Fruit fly (Drosophila melanogaster) whole organism, wandering third instar larva: ENCODE data around the gene Rab40.

ENCODE experiments used
- Abd-B ChIP-seq: fragments of >200 bp; optimal IDR thresholded peaks from 2 replicates; lab custom pipeline; 2017; ENCODE audit warnings: missing biosample characterization, missing genetic modification characterization
- CG32264 ChIP-seq: fragments of 200-800 bp; sonication (Bioruptor generic); optimal IDR thresholded peaks from 2 replicates; lab custom pipeline; 2016; ENCODE audit warnings: missing biosample characterization, missing genetic modification characterization
- CG9705 ChIP-seq: fragments of 200-800 bp; sonication (Bioruptor generic); optimal IDR thresholded peaks from 2 replicates; lab custom pipeline; 2018; ENCODE audit warnings: missing biosample characterization, mild to moderate bottlenecking, missing genetic modification characterization
- CrebA ChIP-seq: fragments of 200-800 bp; sonication (Bioruptor generic); optimal IDR thresholded peaks from 2 replicates; lab custom pipeline; 2016; ENCODE audit warnings: missing biosample characterization, mild to moderate bottlenecking, missing genetic modification characterization, borderline replicate concordance
- Dfd ChIP-seq: fragments of >200 bp; optimal IDR thresholded peaks from 2 replicates; lab custom pipeline; 2017; ENCODE audit warnings: missing biosample characterization, missing genetic modification characterization
- Dif ChIP-seq: fragments of 200-275, 200-300 bp; sonication (Bioruptor generic); optimal IDR thresholded peaks from 2 replicates; lab custom pipeline; 2018; ENCODE audit warnings: missing biosample characterization, missing genetic modification characterization; ENCODE audit not compliant: partially characterized antibody
- GATAd ChIP-seq: sonication (Bioruptor generic); optimal IDR thresholded peaks from 2 replicates; lab custom pipeline; 2016; ENCODE audit warnings: missing biosample characterization, missing genetic modification characterization
- HLH106 ChIP-seq: fragments of 200-800 bp; optimal IDR thresholded peaks from 3 replicates; lab custom pipeline; 2019; ENCODE audit warnings: missing biosample characterization, mild to moderate bottlenecking, missing genetic modification characterization, moderate library complexity
- Hnf4 ChIP-seq: fragments of 200-800 bp; sonication (Bioruptor generic); optimal IDR thresholded peaks from 2 replicates; lab custom pipeline; 2016; ENCODE audit warnings: missing biosample characterization, mild to moderate bottlenecking, missing genetic modification characterization
- Hr78 ChIP-seq: fragments of >200 bp; optimal IDR thresholded peaks from 2 replicates; lab custom pipeline; 2017; ENCODE audit warnings: missing biosample characterization, missing genetic modification characterization
- Hr83 ChIP-seq: fragments of 200-300 bp; sonication (Bioruptor generic); optimal IDR thresholded peaks from 2 replicates; lab custom pipeline; 2016; ENCODE audit warnings: missing biosample characterization, mild to moderate bottlenecking, missing genetic modification characterization, moderate library complexity; ENCODE audit not compliant: poor library complexity, severe bottlenecking
- Jra ChIP-seq: sonication (Bioruptor generic); optimal IDR thresholded peaks from 2 replicates; lab custom pipeline; 2016; ENCODE audit warnings: missing biosample characterization, missing genetic modification characterization
- Mio ChIP-seq: sonication (Bioruptor generic); optimal IDR thresholded peaks from 2 replicates; lab custom pipeline; 2016; ENCODE audit warnings: missing biosample characterization, missing genetic modification characterization
- Myc ChIP-seq: fragments of >200 bp; optimal IDR thresholded peaks from 2 replicates; lab custom pipeline; 2017
- N ChIP-seq: fragments of >200 bp; optimal IDR thresholded peaks from 2 replicates; lab custom pipeline; 2018; ENCODE audit warnings: missing biosample characterization, missing external identifiers, missing genetic modification characterization
- OdsH ChIP-seq: fragments of 200-800 bp; sonication (Bioruptor generic); optimal IDR thresholded peaks from 2 replicates; lab custom pipeline; 2016; ENCODE audit warnings: missing biosample characterization, mild to moderate bottlenecking, missing genetic modification characterization
- Rel ChIP-seq, 2 experiments: fragments of 200-800 bp; sonication (Bioruptor generic) in 1 of 2; optimal IDR thresholded peaks; 2 replicates in 1 of 2; 3 replicates in 1 of 2; lab custom pipeline; 2016 to 2019; ENCODE audit warnings: mild to moderate bottlenecking in 2 of 2, missing biosample characterization in 2 of 2, missing genetic modification characterization in 2 of 2, moderate library complexity in 1 of 2
- Sp1 ChIP-seq: fragments of 200-800 bp; sonication (Bioruptor generic); optimal IDR thresholded peaks from 3 replicates; lab custom pipeline; 2019; ENCODE audit warnings: missing biosample characterization, mild to moderate bottlenecking, missing genetic modification characterization, moderate library complexity
- Vsx2 ChIP-seq: fragments of 200-300, 225-300 bp; sonication (Bioruptor generic); optimal IDR thresholded peaks from 2 replicates; lab custom pipeline; 2018; ENCODE audit warnings: missing biosample characterization, missing genetic modification characterization; ENCODE audit not compliant: partially characterized antibody
- br ChIP-seq: fragments of 200-800 bp; sonication (Bioruptor generic); optimal IDR thresholded peaks from 2 replicates; lab custom pipeline; 2016; ENCODE audit warnings: missing biosample characterization, missing genetic modification characterization
- brk ChIP-seq: fragments of 200-800 bp; sonication (Bioruptor generic); optimal IDR thresholded peaks from 2 replicates; lab custom pipeline; 2016; ENCODE audit warnings: missing biosample characterization, mild to moderate bottlenecking, missing genetic modification characterization
- dl ChIP-seq, 2 experiments: fragments of 175-275, 200-275 bp in 1 of 2; fragments of 200-275 bp in 1 of 2; sonication (Bioruptor generic); optimal IDR thresholded peaks; lab custom pipeline; 2018; ENCODE audit warnings: mild to moderate bottlenecking in 2 of 2, missing biosample characterization in 2 of 2, missing genetic modification characterization in 2 of 2, moderate library complexity in 2 of 2; ENCODE audit not compliant: partially characterized antibody in 2 of 2, insufficient read depth in 1 of 2
- dmrt93B ChIP-seq: fragments of 200-800 bp; sonication (Bioruptor generic); optimal IDR thresholded peaks from 2 replicates; lab custom pipeline; 2018; ENCODE audit warnings: missing biosample characterization, mild to moderate bottlenecking, missing genetic modification characterization
- dsf ChIP-seq: sonication (Bioruptor generic); optimal IDR thresholded peaks from 2 replicates; lab custom pipeline; 2016; ENCODE audit warnings: missing biosample characterization, missing genetic modification characterization, borderline replicate concordance
- ey ChIP-seq: fragments of 200-800 bp; sonication (Bioruptor generic); optimal IDR thresholded peaks from 2 replicates; lab custom pipeline; 2016; ENCODE audit warnings: missing biosample characterization, missing genetic modification characterization
- foxo ChIP-seq, 2 experiments: fragments of 200-800 bp; sonication (Bioruptor generic); optimal IDR thresholded peaks; 2 replicates in 1 of 2; 3 replicates in 1 of 2; lab custom pipeline; 2016 to 2017; ENCODE audit warnings: missing biosample characterization in 2 of 2, missing genetic modification characterization in 2 of 2
- fru ChIP-seq: fragments of 200-800 bp; sonication (Bioruptor generic); optimal IDR thresholded peaks from 3 replicates; lab custom pipeline; 2016; ENCODE audit warnings: missing biosample characterization, mild to moderate bottlenecking, missing genetic modification characterization
- h ChIP-seq: fragments of 200-800 bp; sonication (Bioruptor generic); optimal IDR thresholded peaks from 3 replicates; lab custom pipeline; 2016; ENCODE audit warnings: missing biosample characterization, mild to moderate bottlenecking, missing genetic modification characterization
- jim ChIP-seq: fragments of 175-275, 200-325 bp; sonication (Bioruptor generic); optimal IDR thresholded peaks from 2 replicates; lab custom pipeline; 2016; ENCODE audit warnings: missing biosample characterization, mild to moderate bottlenecking, missing genetic modification characterization
- lola ChIP-seq: fragments of >200 bp; optimal IDR thresholded peaks from 2 replicates; lab custom pipeline; 2017; ENCODE audit warnings: missing biosample characterization, missing genetic modification characterization
- pan ChIP-seq: fragments of >200 bp; optimal IDR thresholded peaks from 2 replicates; lab custom pipeline; 2017
- psq ChIP-seq: fragments of 200-800 bp; sonication (Bioruptor generic); optimal IDR thresholded peaks from 3 replicates; lab custom pipeline; 2017; ENCODE audit warnings: missing biosample characterization, mild to moderate bottlenecking, missing genetic modification characterization, moderate library complexity
- rgr ChIP-seq: fragments of 200-800 bp; sonication (Bioruptor generic); optimal IDR thresholded peaks from 3 replicates; lab custom pipeline; 2016; ENCODE audit warnings: missing biosample characterization, mild to moderate bottlenecking, missing genetic modification characterization
- sage ChIP-seq: fragments of 200-800 bp; sonication (Bioruptor generic); optimal IDR thresholded peaks from 2 replicates; lab custom pipeline; 2016; ENCODE audit warnings: missing biosample characterization, mild to moderate bottlenecking, missing genetic modification characterization
- sv ChIP-seq: fragments of 200-800 bp; sonication (Bioruptor generic); optimal IDR thresholded peaks from 3 replicates; lab custom pipeline; 2016; ENCODE audit warnings: missing biosample characterization, missing genetic modification characterization
- tai ChIP-seq: sonication (Bioruptor generic); optimal IDR thresholded peaks from 2 replicates; lab custom pipeline; 2016; ENCODE audit warnings: missing biosample characterization, missing genetic modification characterization
- usp ChIP-seq: fragments of >200 bp; optimal IDR thresholded peaks from 2 replicates; lab custom pipeline; 2017; ENCODE audit warnings: missing biosample characterization, missing genetic modification characterization
- woc ChIP-seq: sonication (Bioruptor generic); optimal IDR thresholded peaks from 2 replicates; lab custom pipeline; 2016; ENCODE audit warnings: missing biosample characterization, mild to moderate bottlenecking, missing genetic modification characterization

Gene Rab40

DNA sequence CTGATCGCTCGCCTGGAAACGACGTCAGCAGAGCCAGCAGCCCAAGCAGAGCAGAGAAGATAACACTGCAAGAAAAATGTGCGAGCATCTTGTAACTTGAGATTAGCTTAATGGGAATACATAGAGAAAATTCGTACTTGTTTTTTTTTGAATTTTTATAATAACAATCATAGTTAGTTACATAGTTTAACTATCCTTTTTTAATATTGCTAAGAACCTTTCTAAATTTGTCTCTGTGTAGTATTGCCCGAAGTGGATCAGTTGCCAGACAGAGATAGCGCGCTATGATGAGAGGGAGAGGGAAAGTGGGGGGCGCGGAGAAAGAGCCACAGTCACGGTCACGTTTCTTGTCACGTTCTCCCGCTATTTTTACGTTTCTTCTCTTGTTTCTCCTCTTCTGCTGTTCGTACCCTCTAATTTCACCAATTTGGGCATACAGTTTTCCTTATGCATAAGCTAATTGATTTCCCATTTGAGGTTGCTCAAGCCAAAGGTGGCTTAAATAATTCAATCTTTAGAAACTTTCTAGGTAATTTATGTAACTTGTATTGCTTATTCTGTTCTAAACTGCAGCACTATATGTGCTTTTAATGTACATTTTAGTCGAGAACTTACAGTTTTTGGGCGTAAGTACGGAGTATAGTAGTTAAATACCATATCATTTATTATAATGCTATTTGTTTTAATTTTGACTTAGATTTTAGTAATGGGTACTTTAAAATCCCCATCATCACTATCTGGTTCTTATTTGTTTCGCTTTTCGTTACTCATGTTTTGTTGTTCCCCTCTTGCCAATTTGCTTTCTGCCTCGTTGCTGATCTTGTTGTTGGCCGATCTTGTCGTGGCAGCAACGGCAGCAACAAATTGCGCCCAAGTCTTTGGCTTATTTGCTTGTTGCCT lies 48.1 kb upstream of the Rab40 start:
- TF ChIP-seq woc (peak; percentile 84), N (GFP tag; lab: Kevin White, UChicago) (no peak), dsf (GFP tag; lab: Kevin White, UChicago) (peak; percentile 58), tai (GFP tag; lab: Kevin White, UChicago) (peak; percentile 83), CrebA (GFP tag; lab: Kevin White, UChicago) (peak; percentile 35), OdsH (GFP tag; lab: Kevin White, UChicago) (peak; percentile 92), Rel (GFP tag; optimal IDR thresholded peaks at IDR 0.05; lab: Kevin White, UChicago) (peak; percentile 3), Rel (tag; optimal IDR thresholded peaks at IDR 0.05; lab: Kevin White, UChicago) (peak; percentile 58), HLH106 (tag; lab: Kevin White, UChicago) (peak; percentile 86), dmrt93B (GFP tag; lab: Kevin White, UChicago) (peak; percentile 87), GATAd (GFP tag; lab: Kevin White, UChicago) (peak; percentile 62), CG32264 (peak; percentile 79), Dif (GFP tag; lab: Kevin White, UChicago) (no peak), fru (peak; percentile 95), Sp1 (peak; percentile 91), Hr83 (GFP tag; lab: Kevin White, UChicago) (no peak), lola (GFP tag; lab: Kevin White, UChicago) (no peak), usp (GFP tag; lab: Kevin White, UChicago) (no peak), dl (GFP tag; optimal IDR thresholded peaks at IDR 0.05; lab: Kevin White, UChicago; ENCODE audit: insufficient read depth in 1 of 2, partially characterized antibody in 2 of 2) (no peak), br (GFP tag; lab: Kevin White, UChicago) (peak; percentile 94), Jra (GFP tag; lab: Kevin White, UChicago) (peak; percentile 87), ey (GFP tag; lab: Kevin White, UChicago) (peak; percentile 96), Myc (lab: Kevin White, UChicago) (no peak), Mio (peak; percentile 46), foxo (GFP tag; optimal IDR thresholded peaks at IDR 0.05; lab: Kevin White, UChicago) (peak; percentile 19 to 94), brk (GFP tag; lab: Kevin White, UChicago) (peak; percentile 91), Hr78 (GFP tag; lab: Kevin White, UChicago) (no peak), Abd-B (GFP tag; lab: Kevin White, UChicago) (no peak), Dfd (no peak), Hnf4 (GFP tag; lab: Kevin White, UChicago) (peak; percentile 95), sv (peak; percentile 67), jim (GFP tag; lab: Kevin White, UChicago) (no peak), CG9705 (peak; percentile 84), h (GFP tag; lab: Kevin White, UChicago) (peak; percentile 96), pan (lab: Kevin White, UChicago) (peak; percentile 31), sage (GFP tag; lab: Kevin White, UChicago) (peak; percentile 88), psq (peak; percentile 92), rgr (GFP tag; lab: Kevin White, UChicago) (peak; percentile 93), Vsx2 (GFP tag; lab: Kevin White, UChicago) (no peak)

DNA sequence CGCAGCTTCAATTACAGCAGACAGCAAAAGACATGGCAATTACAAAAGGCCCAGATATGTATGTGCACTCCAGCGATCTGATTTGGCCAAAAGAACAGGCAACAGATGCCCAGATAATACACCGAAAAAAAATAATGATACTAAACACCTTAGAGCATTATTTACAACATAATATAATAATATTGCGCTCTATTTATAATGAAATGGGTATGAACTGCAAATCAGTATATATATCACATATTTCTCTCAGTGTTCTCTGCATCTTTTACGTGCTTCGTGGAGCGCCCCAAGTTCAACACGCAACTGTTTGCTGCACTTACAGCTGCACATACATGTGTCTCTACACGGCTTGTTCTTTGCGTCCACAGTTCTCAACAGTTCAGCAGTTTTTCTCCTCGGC lies 44.7 kb upstream of the Rab40 start:
- TF ChIP-seq HLH106 (tag; lab: Kevin White, UChicago) (peak; percentile 75), woc (no peak), psq (peak; percentile 37), fru (peak; percentile 73), CG9705 (no peak), sv (no peak), foxo (GFP tag; optimal IDR thresholded peaks at IDR 0.05; lab: Kevin White, UChicago) (peak in 1 of 2 experiments; percentile 77), h (GFP tag; lab: Kevin White, UChicago) (peak; percentile 33), Sp1 (peak; percentile 70), rgr (GFP tag; lab: Kevin White, UChicago) (peak; percentile 44), dmrt93B (GFP tag; lab: Kevin White, UChicago) (no peak), usp (GFP tag; lab: Kevin White, UChicago) (no peak), pan (lab: Kevin White, UChicago) (no peak), Rel (GFP tag; optimal IDR thresholded peaks at IDR 0.05; lab: Kevin White, UChicago) (no peak), Rel (tag; optimal IDR thresholded peaks at IDR 0.05; lab: Kevin White, UChicago) (no peak), dl (GFP tag; optimal IDR thresholded peaks at IDR 0.05; lab: Kevin White, UChicago; ENCODE audit: insufficient read depth in 1 of 2, partially characterized antibody in 2 of 2) (no peak), ey (GFP tag; lab: Kevin White, UChicago) (no peak), br (GFP tag; lab: Kevin White, UChicago) (peak; percentile 3)
